Worm (Caenorhabditis elegans) whole organism, late embryonic: ENCODE data around the gene K10D11.6.

Experiments used
- C08G9.2 ChIP-seq: sonication (generic microtip); optimal IDR thresholded peaks from 2 replicates; lab custom pipeline; 2016; ENCODE audit warnings: mild to moderate bottlenecking, missing genetic modification characterization, moderate library complexity, missing compliant biosample characterization
- C38D4.7 ChIP-seq: fragments of 200-800 bp; sonication (Bioruptor generic); optimal IDR thresholded peaks from 2 replicates; lab custom pipeline; 2018; ENCODE audit warnings: mild to moderate bottlenecking, missing genetic modification characterization, moderate library complexity, missing compliant biosample characterization
- K02D7.2 ChIP-seq: sonication (generic microtip); optimal IDR thresholded peaks from 2 replicates; lab custom pipeline; 2017; ENCODE audit warnings: mild to moderate bottlenecking, missing genetic modification characterization, missing compliant biosample characterization
- K09A11.1 ChIP-seq: sonication (generic microtip); optimal IDR thresholded peaks from 2 replicates; lab custom pipeline; 2017; ENCODE audit warnings: antibody characterized with exemption, mild to moderate bottlenecking, missing genetic modification characterization, missing compliant biosample characterization; ENCODE audit not compliant: insufficient read depth
- T23F11.4 ChIP-seq: fragments of 200-800 bp; sonication (Bioruptor generic); optimal IDR thresholded peaks from 2 replicates; lab custom pipeline; 2018; ENCODE audit warnings: mild to moderate bottlenecking, missing genetic modification characterization, missing compliant biosample characterization
- Y22D7AL.16 ChIP-seq: sonication (generic microtip); optimal IDR thresholded peaks from 2 replicates; lab custom pipeline; 2016; ENCODE audit warnings: missing genetic modification characterization, missing compliant biosample characterization
- ceh-19 ChIP-seq: fragments of 200-800 bp; sonication (Bioruptor generic); optimal IDR thresholded peaks from 2 replicates; lab custom pipeline; 2018; ENCODE audit warnings: mild to moderate bottlenecking, missing genetic modification characterization, missing compliant biosample characterization
- ceh-2 ChIP-seq: sonication (generic microtip); optimal IDR thresholded peaks from 2 replicates; lab custom pipeline; 2016; ENCODE audit warnings: missing genotype, missing genetic modification characterization, missing compliant biosample characterization
- ceh-22 ChIP-seq: sonication (generic microtip); optimal IDR thresholded peaks from 2 replicates; lab custom pipeline; 2017; ENCODE audit warnings: missing biosample characterization, missing genetic modification characterization
- ceh-30 ChIP-seq: fragments of 150-350 bp; optimal IDR thresholded peaks from 2 replicates; lab custom pipeline; 2014; ENCODE audit warnings: missing biosample characterization, missing genetic modification characterization
- ceh-31 ChIP-seq: sonication (generic microtip); optimal IDR thresholded peaks from 2 replicates; lab custom pipeline; 2016; ENCODE audit warnings: missing genetic modification characterization, missing compliant biosample characterization
- ceh-34 ChIP-seq: sonication (generic microtip); optimal IDR thresholded peaks from 2 replicates; lab custom pipeline; 2016; ENCODE audit warnings: mild to moderate bottlenecking, missing genetic modification characterization, missing compliant biosample characterization
- ceh-9 ChIP-seq: sonication (generic microtip); optimal IDR thresholded peaks from 2 replicates; lab custom pipeline; 2016; ENCODE audit warnings: mild to moderate bottlenecking, missing genetic modification characterization, inconsistent platforms, missing compliant biosample characterization
- che-1 ChIP-seq: sonication (generic microtip); optimal IDR thresholded peaks from 2 replicates; lab custom pipeline; 2016; ENCODE audit warnings: mild to moderate bottlenecking, missing genetic modification characterization, missing compliant biosample characterization
- dmd-4 ChIP-seq: sonication (generic microtip); optimal IDR thresholded peaks from 2 replicates; lab custom pipeline; 2016; ENCODE audit warnings: borderline replicate concordance, missing genetic modification characterization, missing compliant biosample characterization
- elt-4 ChIP-seq: sonication (generic microtip); optimal IDR thresholded peaks from 2 replicates; lab custom pipeline; 2016; ENCODE audit warnings: missing genetic modification characterization, missing compliant biosample characterization
- ets-4 ChIP-seq: sonication (generic microtip); optimal IDR thresholded peaks from 2 replicates; lab custom pipeline; 2016; ENCODE audit warnings: missing genetic modification characterization, missing compliant biosample characterization
- eyg-1 ChIP-seq: sonication (generic microtip); optimal IDR thresholded peaks from 2 replicates; lab custom pipeline; 2016; ENCODE audit warnings: missing genotype, missing genetic modification characterization, missing compliant biosample characterization
- fax-1 ChIP-seq: sonication (generic microtip); optimal IDR thresholded peaks from 2 replicates; lab custom pipeline; 2016; ENCODE audit warnings: missing genotype, missing genetic modification characterization, missing compliant biosample characterization
- fkh-10 ChIP-seq: fragments of 150-350 bp; optimal IDR thresholded peaks from 2 replicates; lab custom pipeline; 2014; ENCODE audit warnings: missing biosample characterization, missing genetic modification reagents, missing genetic modification characterization
- gmeb-2 ChIP-seq: sonication (generic microtip); optimal IDR thresholded peaks from 2 replicates; lab custom pipeline; 2016; ENCODE audit warnings: missing genetic modification characterization, inconsistent platforms, missing compliant biosample characterization
- hlh-13 ChIP-seq: fragments of 200-800 bp; sonication (Bioruptor generic); optimal IDR thresholded peaks from 2 replicates; lab custom pipeline; 2018; ENCODE audit warnings: mild to moderate bottlenecking, missing genetic modification characterization, missing compliant biosample characterization
- hlh-30 ChIP-seq: sonication (generic microtip); optimal IDR thresholded peaks from 2 replicates; lab custom pipeline; 2017; ENCODE audit warnings: antibody characterized with exemption, missing genetic modification characterization, missing compliant biosample characterization; ENCODE audit not compliant: insufficient read depth
- lim-6 ChIP-seq: sonication (generic microtip); optimal IDR thresholded peaks from 2 replicates; lab custom pipeline; 2016; ENCODE audit warnings: missing genetic modification characterization, missing compliant biosample characterization
- lin-11 ChIP-seq: fragments of 200-800 bp; sonication (Bioruptor generic); optimal IDR thresholded peaks from 2 replicates; lab custom pipeline; 2018; ENCODE audit warnings: mild to moderate bottlenecking, missing genetic modification characterization, missing compliant biosample characterization
- mec-3 ChIP-seq: sonication (generic microtip); optimal IDR thresholded peaks from 2 replicates; lab custom pipeline; 2016; ENCODE audit warnings: borderline replicate concordance, missing genetic modification characterization, missing compliant biosample characterization
- nfya-1 ChIP-seq: sonication (generic microtip); optimal IDR thresholded peaks from 2 replicates; lab custom pipeline; 2017; ENCODE audit warnings: missing genetic modification characterization, mild to moderate bottlenecking, missing compliant biosample characterization, antibody characterized with exemption, moderate library complexity
- nhr-11 ChIP-seq: fragments of 150-350 bp; optimal IDR thresholded peaks from 2 replicates; lab custom pipeline; 2014; ENCODE audit warnings: missing biosample characterization, missing genetic modification characterization
- pat-9 ChIP-seq: fragments of 200-800 bp; sonication (Bioruptor generic); optimal IDR thresholded peaks from 2 replicates; lab custom pipeline; 2018; ENCODE audit warnings: mild to moderate bottlenecking, missing genetic modification characterization, moderate library complexity, missing compliant biosample characterization
- pax-1 ChIP-seq: fragments of 150-350 bp; optimal IDR thresholded peaks from 2 replicates; lab custom pipeline; 2014; ENCODE audit warnings: missing biosample characterization, missing genetic modification characterization
- pha-2 ChIP-seq: sonication (generic microtip); optimal IDR thresholded peaks from 2 replicates; lab custom pipeline; 2017; ENCODE audit warnings: mild to moderate bottlenecking, missing genetic modification characterization, missing compliant biosample characterization
- pqm-1 ChIP-seq: sonication (generic microtip); optimal IDR thresholded peaks from 2 replicates; lab custom pipeline; 2016; ENCODE audit warnings: missing genetic modification characterization, missing compliant biosample characterization
- pros-1 ChIP-seq: fragments of 150-350 bp; optimal IDR thresholded peaks from 2 replicates; lab custom pipeline; 2014; ENCODE audit warnings: missing biosample characterization, missing genetic modification reagents, missing genetic modification characterization
- ref-2 ChIP-seq: sonication (generic microtip); optimal IDR thresholded peaks from 2 replicates; lab custom pipeline; 2016; ENCODE audit warnings: missing genetic modification characterization, missing compliant biosample characterization
- rnt-1 ChIP-seq: sonication (generic microtip); optimal IDR thresholded peaks from 2 replicates; lab custom pipeline; 2016; ENCODE audit warnings: missing genetic modification characterization, missing compliant biosample characterization
- sdc-2 ChIP-seq: sonication (generic microtip); optimal IDR thresholded peaks from 2 replicates; lab custom pipeline; 2016; ENCODE audit warnings: missing genotype, missing genetic modification characterization, missing compliant biosample characterization
- sox-2 ChIP-seq: fragments of 200-800 bp; sonication (Bioruptor generic); IDR thresholded peaks from 2 replicates; pipeline ENCODE4 v1.3.6; 2022; ENCODE audit warnings: missing genetic modification reagents, missing genetic modification characterization, missing compliant biosample characterization
- syd-9 ChIP-seq: sonication (generic microtip); optimal IDR thresholded peaks from 2 replicates; lab custom pipeline; 2016; ENCODE audit warnings: mild to moderate bottlenecking, missing genetic modification characterization, moderate library complexity, missing compliant biosample characterization
- tbx-2 ChIP-seq: sonication (generic microtip); optimal IDR thresholded peaks from 2 replicates; lab custom pipeline; 2016; ENCODE audit warnings: missing genetic modification characterization, missing compliant biosample characterization
- tbx-7 ChIP-seq: sonication (generic microtip); optimal IDR thresholded peaks from 2 replicates; lab custom pipeline; 2016; ENCODE audit warnings: missing genotype, missing genetic modification characterization, missing compliant biosample characterization
- ttx-3 ChIP-seq: sonication (generic microtip); optimal IDR thresholded peaks from 2 replicates; lab custom pipeline; 2016; ENCODE audit warnings: missing genetic modification reagents, missing genetic modification characterization, missing compliant biosample characterization
- unc-42 ChIP-seq: sonication (generic microtip); optimal IDR thresholded peaks from 2 replicates; lab custom pipeline; 2016; ENCODE audit warnings: missing genotype, missing genetic modification characterization, missing compliant biosample characterization
- unc-55 ChIP-seq: sonication (generic microtip); optimal IDR thresholded peaks from 2 replicates; lab custom pipeline; 2017; ENCODE audit warnings: missing biosample characterization, missing genetic modification reagents, missing genetic modification characterization

Gene K10D11.6

ce11 chrIV:12989355-12989754 is at the start of gene K10D11.6:
K10D11.6 (minus strand) TSS chrIV:12989455.
- TF ChIP-seq ceh-9 (no peak), lin-11 (tag; lab: Kevin White, UChicago) (no peak), gmeb-2 (tag; lab: Kevin White, UChicago) (no peak), pax-1 (tag; lab: Kevin White, UChicago) (no peak), tbx-2 (no peak)

ce11 chrIV:13038888-13039287 is 49.6 kb upstream of the K10D11.6 start, which contains the start of gene F49E11.2:
F49E11.2 (minus strand) TSS chrIV:13038988.
- TF ChIP-seq ceh-9 (no peak), nhr-11 (tag; lab: Kevin White, UChicago) (no peak), C38D4.7 (GFP tag; lab: Kevin White, UChicago) (no peak), ceh-2 (tag; lab: Kevin White, UChicago) (no peak), ref-2 (tag; lab: Kevin White, UChicago) (no peak), hlh-13 (no peak), ceh-31 (tag; lab: Kevin White, UChicago) (no peak), ceh-22 (tag; lab: Kevin White, UChicago) (no peak), unc-55 (GFP tag; lab: Kevin White, UChicago) (no peak), C08G9.2 (no peak), ttx-3 (tag; lab: Kevin White, UChicago) (no peak), sox-2 (no peak), pat-9 (no peak), ceh-30 (tag; lab: Kevin White, UChicago) (no peak)

- TF ChIP-seq elt-4 (tag; lab: Kevin White, UChicago) (no peak), eyg-1 (tag; lab: Kevin White, UChicago) (no peak), unc-55 (GFP tag; lab: Kevin White, UChicago) (no peak), fkh-10 (GFP tag; lab: Kevin White, UChicago) (no peak), lim-6 (tag; lab: Kevin White, UChicago) (no peak), pqm-1 (tag; lab: Kevin White, UChicago) (no peak), pha-2 (tag; lab: Kevin White, UChicago) (no peak), lin-11 (tag; lab: Kevin White, UChicago) (no peak), sdc-2 (no peak), syd-9 (no peak), hlh-30 (tag; lab: Kevin White, UChicago) (no peak), unc-42 (tag; lab: Kevin White, UChicago) (no peak), tbx-2 (no peak), K09A11.1 (tag; lab: Kevin White, UChicago) (no peak), ceh-30 (tag; lab: Kevin White, UChicago) (no peak), pros-1 (no peak), ets-4 (tag; lab: Kevin White, UChicago) (no peak), ceh-31 (tag; lab: Kevin White, UChicago) (no peak), K02D7.2 (tag; lab: Kevin White, UChicago) (no peak), mec-3 (tag; lab: Kevin White, UChicago) (no peak)
These were observed 47.6 kb upstream of the K10D11.6 start for ce11 chrIV:13036835-13037234.

ce11 chrIV:13035302-13035701 is 46.0 kb upstream of the K10D11.6 start:
- no peak for TF ChIP-seq ttx-3 (tag; lab: Kevin White, UChicago)
- no peak for TF ChIP-seq unc-55 (GFP tag; lab: Kevin White, UChicago)
- TF ChIP-seq tbx-2, result no peak
- no peak for TF ChIP-seq ceh-30 (tag; lab: Kevin White, UChicago)
- no peak for TF ChIP-seq ref-2 (tag; lab: Kevin White, UChicago)
- no peak for TF ChIP-seq che-1 (tag; lab: Kevin White, UChicago)
- no peak for TF ChIP-seq ceh-19 (GFP tag; lab: Kevin White, UChicago)
- TF ChIP-seq Y22D7AL.16 (tag; lab: Kevin White, UChicago), result no peak
- TF ChIP-seq tbx-7 (tag; lab: Kevin White, UChicago), result no peak
- TF ChIP-seq mec-3 (tag; lab: Kevin White, UChicago), result no peak
- TF ChIP-seq ceh-34 (tag; lab: Kevin White, UChicago), result no peak
- no peak for TF ChIP-seq hlh-30 (tag; lab: Kevin White, UChicago)
- no peak for TF ChIP-seq T23F11.4
- TF ChIP-seq dmd-4 (tag; lab: Kevin White, UChicago), result no peak
- no peak for TF ChIP-seq nfya-1
- no peak for TF ChIP-seq C38D4.7 (GFP tag; lab: Kevin White, UChicago)
- no peak for TF ChIP-seq rnt-1
- TF ChIP-seq fax-1 (tag; lab: Kevin White, UChicago), result no peak
- no peak for TF ChIP-seq sdc-2
